Fruit fly (Drosophila melanogaster) whole organism: Measurements from ENCODE around the gene CG33511.

Experiments used
- CG8478 ChIP-seq: fragments of >200 bp; optimal IDR thresholded peaks from 2 replicates; lab custom pipeline; 2018; ENCODE audit warnings: inconsistent platforms
- Dll ChIP-seq: fragments of >200 bp; optimal IDR thresholded peaks from 2 replicates; lab custom pipeline; 2017
- EcR ChIP-seq, 2 experiments: fragments of >200 bp; optimal IDR thresholded peaks; 2 replicates each; lab custom pipeline; 2017; ENCODE audit warnings: missing biosample characterization in 2 of 2, missing genetic modification characterization in 2 of 2, missing genetic modification reagents in 2 of 2
- pan ChIP-seq: fragments of >200 bp; optimal IDR thresholded peaks from 2 replicates; lab custom pipeline; 2017
- psq ChIP-seq: fragments of >200 bp; optimal IDR thresholded peaks from 2 replicates; lab custom pipeline; 2017
- usp ChIP-seq: fragments of >200 bp; optimal IDR thresholded peaks from 2 replicates; lab custom pipeline; 2017; ENCODE audit warnings: missing biosample characterization, missing genetic modification characterization, mixed read lengths

The CG33511 gene

dm6 chr2L:21070825-21071224 is 11.5 kb downstream of the CG33511 start:
- TF ChIP-seq pan (lab: Kevin White, UChicago) (no peak), usp (no peak), Dll (lab: Kevin White, UChicago) (no peak), psq (lab: Kevin White, UChicago) (no peak), EcR (GFP tag; optimal IDR thresholded peaks at IDR 0.05; lab: Kevin White, UChicago) (no peak), CG8478 (no peak)

DNA sequence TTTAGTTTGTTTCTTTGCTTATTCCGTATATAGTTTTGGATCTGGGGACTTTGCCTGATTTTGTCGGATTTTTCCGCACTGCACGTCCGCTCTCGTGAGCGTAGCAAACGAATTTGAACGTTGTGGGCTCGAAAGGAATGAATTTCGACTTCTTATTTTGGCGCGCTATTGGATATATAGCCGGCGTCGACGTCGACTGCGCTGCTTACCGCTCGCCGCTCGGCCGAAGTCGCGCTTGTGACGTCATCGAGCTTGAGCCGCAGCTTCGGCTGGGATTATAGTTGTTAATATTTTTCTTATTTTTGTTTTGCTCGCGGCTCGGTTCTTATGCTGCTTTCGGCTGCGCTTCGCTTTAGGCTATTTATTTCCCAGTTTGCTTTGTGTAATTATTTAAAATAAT is 12.5 kb downstream of the CG33511 start:
- no peak for TF ChIP-seq usp
- TF ChIP-seq pan (lab: Kevin White, UChicago) = no peak
- TF ChIP-seq psq (lab: Kevin White, UChicago) = no peak
- no peak for TF ChIP-seq Dll (lab: Kevin White, UChicago)
- no peak for TF ChIP-seq CG8478
- TF ChIP-seq EcR (GFP tag; optimal IDR thresholded peaks at IDR 0.05; lab: Kevin White, UChicago) = no peak

DNA sequence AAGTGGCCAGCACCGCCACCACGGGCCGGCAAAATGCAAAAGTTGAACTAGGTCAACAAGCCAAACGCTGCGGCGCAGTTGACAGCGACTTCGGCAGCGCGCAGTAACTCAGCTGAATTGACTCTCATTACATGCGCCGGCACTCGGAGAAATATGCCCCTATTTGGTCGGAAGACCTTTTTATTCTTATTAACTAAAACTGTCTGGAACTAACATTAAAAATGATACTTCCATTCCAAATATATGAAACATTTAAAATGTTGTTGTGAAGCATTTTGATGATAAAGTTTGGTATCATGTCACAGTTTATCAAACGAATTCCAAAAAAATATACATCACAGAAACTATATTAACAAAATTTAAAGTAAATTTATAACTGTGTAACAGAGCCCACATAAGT is 15.2 kb downstream of the CG33511 start:
- TF ChIP-seq Dll (lab: Kevin White, UChicago) = no peak
- TF ChIP-seq pan (lab: Kevin White, UChicago) = no peak
- TF ChIP-seq usp = no peak
- no peak for TF ChIP-seq psq (lab: Kevin White, UChicago)
- TF ChIP-seq EcR (GFP tag; optimal IDR thresholded peaks at IDR 0.05; lab: Kevin White, UChicago) = no peak
- no peak for TF ChIP-seq CG8478

DNA sequence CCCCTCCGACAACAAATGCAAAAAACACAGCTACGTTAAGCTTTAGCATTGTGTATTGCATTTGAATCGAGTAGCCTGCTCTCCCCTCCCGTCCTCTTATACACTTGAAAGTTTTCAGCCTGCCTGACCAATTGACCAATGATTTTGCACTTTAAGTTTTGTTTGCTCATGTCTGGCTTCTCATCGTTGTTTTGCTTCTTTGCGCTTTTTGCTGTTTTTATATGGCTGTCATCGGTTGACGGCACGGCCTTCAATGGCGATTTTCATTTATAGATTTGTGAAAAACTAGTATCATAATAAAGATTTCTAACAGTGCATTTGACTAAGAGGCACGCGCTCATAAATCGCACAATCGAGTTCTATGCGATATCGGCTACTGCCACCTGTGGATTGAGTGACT is 16.4 kb downstream of the CG33511 start:
- TF ChIP-seq CG8478 = no peak
- TF ChIP-seq usp = no peak
- TF ChIP-seq pan (lab: Kevin White, UChicago) = no peak
- no peak for TF ChIP-seq psq (lab: Kevin White, UChicago)
- no peak for TF ChIP-seq EcR (GFP tag; optimal IDR thresholded peaks at IDR 0.05; lab: Kevin White, UChicago)
- TF ChIP-seq Dll (lab: Kevin White, UChicago) = no peak

dm6 chr2L:21062611-21063010 is 19.7 kb downstream of the CG33511 start:
- TF ChIP-seq CG8478 = no peak
- no peak for TF ChIP-seq pan (lab: Kevin White, UChicago)
- no peak for TF ChIP-seq usp
- no peak for TF ChIP-seq EcR (GFP tag; optimal IDR thresholded peaks at IDR 0.05; lab: Kevin White, UChicago)

dm6 chr2L:21061591-21061990 is 20.7 kb downstream of the CG33511 start:
- no peak for TF ChIP-seq EcR (GFP tag; optimal IDR thresholded peaks at IDR 0.05; lab: Kevin White, UChicago)
- TF ChIP-seq psq (lab: Kevin White, UChicago) = no peak
- no peak for TF ChIP-seq usp
- TF ChIP-seq pan (lab: Kevin White, UChicago) = no peak
- no peak for TF ChIP-seq CG8478
- no peak for TF ChIP-seq Dll (lab: Kevin White, UChicago)

DNA sequence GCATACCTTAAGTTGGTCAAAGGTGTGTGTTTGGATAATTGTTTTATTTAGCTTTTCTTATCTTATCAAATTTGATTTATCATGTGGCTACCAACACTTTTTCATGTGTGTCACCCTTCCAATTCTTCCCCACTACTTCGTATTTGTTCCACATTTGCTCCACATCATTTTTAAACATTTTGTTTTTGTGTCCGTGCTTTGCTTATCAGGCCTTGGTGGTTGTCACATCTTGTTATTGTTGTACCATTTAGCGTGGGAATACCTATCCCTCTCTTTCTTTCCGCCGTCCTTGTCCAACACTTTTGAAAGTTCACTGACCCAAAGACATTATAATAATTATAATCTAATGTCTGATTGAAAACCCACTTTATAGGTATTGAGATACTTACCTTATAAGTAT is 28.7 kb downstream of the CG33511 start:
- TF ChIP-seq CG8478 = no peak
- TF ChIP-seq pan (lab: Kevin White, UChicago) = no peak
- TF ChIP-seq EcR (GFP tag; optimal IDR thresholded peaks at IDR 0.05; lab: Kevin White, UChicago) = no peak
- no peak for TF ChIP-seq usp

DNA sequence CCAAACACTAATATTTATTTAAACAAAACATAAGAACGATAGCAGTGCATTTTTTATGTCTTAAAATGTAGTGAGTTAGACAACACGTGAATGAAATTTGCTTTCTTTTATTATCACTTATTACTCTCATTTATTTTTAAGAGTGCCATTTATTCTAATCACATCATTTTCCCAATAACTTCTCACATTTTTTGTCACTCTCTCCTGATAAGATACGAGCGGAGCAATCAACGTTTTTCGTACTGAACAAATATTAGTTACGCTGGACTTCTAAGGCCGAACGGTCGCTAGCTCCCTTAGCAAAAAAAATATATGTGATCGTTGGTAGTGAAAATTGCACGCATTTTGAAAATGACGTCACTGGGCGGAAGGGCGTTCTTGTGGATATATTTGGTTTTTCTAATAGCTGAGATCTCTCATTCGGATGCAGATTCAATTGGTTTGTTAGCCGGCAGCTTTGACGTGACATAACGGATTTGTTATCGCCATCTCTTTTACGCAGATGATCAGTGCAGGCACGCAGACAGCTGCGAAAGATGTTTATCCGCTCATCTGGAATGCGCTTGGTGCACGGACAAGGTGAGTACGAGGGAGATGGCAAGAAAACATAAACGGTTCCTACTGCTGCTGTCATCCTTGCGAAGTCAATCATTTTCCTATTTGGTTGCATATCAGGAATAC is 29.4 kb downstream of the CG33511 start, which contains the start of gene Itgbn:
Gene Itgbn, plus strand, starts transcription at position 251 of the 681 bp plus-strand sequence.
- no peak for TF ChIP-seq CG8478
- TF ChIP-seq pan (lab: Kevin White, UChicago) = no peak
- no peak for TF ChIP-seq EcR (GFP tag; optimal IDR thresholded peaks at IDR 0.05; lab: Kevin White, UChicago)
- TF ChIP-seq psq (lab: Kevin White, UChicago) = no peak
- TF ChIP-seq Dll (lab: Kevin White, UChicago) = no peak
- TF ChIP-seq usp = no peak

dm6 chr2L:21051873-21052736 is 30.2 kb downstream of the CG33511 start, which contains the start of gene CG42238:
CG42238 (minus strand) TSS chr2L:21052164.
- TF ChIP-seq EcR (GFP tag; optimal IDR thresholded peaks at IDR 0.05; lab: Kevin White, UChicago) = no peak
- peak; percentile 26 for TF ChIP-seq CG8478

- TF ChIP-seq CG8478 = no peak
Measured at dm6 chr2L:21040719-21041118, 41.6 kb downstream of the CG33511 start.

DNA sequence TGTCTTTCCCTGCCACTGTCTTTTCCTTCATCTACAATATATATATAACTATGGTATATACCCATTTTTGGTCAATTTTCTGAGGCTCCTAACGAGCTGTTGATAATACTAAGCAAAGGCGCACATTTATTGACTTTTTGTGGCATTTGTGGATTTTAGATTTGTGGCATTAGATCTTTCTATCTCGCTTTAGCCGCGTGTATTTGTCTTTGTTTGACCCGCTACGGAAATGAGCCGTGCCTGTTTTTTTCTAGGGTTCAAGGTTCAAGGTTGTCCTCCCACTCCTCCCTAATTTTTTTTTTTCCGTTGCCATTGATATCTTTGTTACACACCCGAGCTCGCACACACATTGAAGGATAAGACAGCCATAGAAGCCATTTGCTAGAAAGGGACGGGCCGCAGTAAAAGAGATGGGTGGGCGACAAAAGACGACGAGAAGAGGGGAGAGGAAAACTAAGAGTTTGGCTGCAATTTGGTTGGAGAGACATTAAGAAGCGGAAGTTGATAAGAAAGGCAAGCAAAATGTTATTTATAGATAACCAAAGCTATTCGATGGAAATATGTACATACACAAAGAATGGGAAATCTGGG is 42.6 kb downstream of the CG33511 start:
- no peak for TF ChIP-seq usp

DNA sequence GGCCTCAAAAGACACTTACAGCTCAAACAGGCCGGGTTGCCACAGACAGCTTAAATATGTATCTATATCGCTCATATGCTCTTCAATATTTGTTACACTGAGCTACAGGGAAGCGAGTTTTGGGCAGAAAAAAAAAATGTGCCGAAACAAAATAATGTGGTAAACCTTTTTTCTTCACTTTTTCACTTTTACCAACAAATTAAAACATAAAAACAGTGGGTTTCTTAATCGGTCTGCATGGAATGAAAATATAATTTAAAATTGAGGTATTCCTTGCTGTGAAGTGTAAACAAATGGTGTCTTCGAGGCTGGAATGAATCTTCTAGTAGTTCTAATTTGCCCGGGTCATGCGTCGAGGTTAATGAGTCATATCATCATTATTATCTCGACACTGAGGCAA is 43.6 kb downstream of the CG33511 start:
- TF ChIP-seq pan (lab: Kevin White, UChicago) = no peak
- no peak for TF ChIP-seq CG8478
- TF ChIP-seq usp = no peak
- TF ChIP-seq psq (lab: Kevin White, UChicago) = no peak
- no peak for TF ChIP-seq Dll (lab: Kevin White, UChicago)
- TF ChIP-seq EcR (GFP tag; optimal IDR thresholded peaks at IDR 0.05; lab: Kevin White, UChicago) = no peak

- no peak for TF ChIP-seq Dll (lab: Kevin White, UChicago)
- no peak for TF ChIP-seq usp
Measured at dm6 chr2L:21037723-21038122, 44.6 kb downstream of the CG33511 start.
